Worm (Caenorhabditis elegans) whole organism, L1 larva: ENCODE data around the gene C31H2.4.

Experiments
- C04F5.9 ChIP-seq: sonication (generic microtip); optimal IDR thresholded peaks from 2 replicates; lab custom pipeline; 2016; ENCODE audit warnings: missing genetic modification characterization, missing compliant biosample characterization
- F16B12.6 ChIP-seq: fragments of 150-350 bp; optimal IDR thresholded peaks from 2 replicates; lab custom pipeline; 2014; ENCODE audit warnings: missing biosample characterization, missing genetic modification characterization
- Y116A8C.19 ChIP-seq: sonication (generic microtip); optimal IDR thresholded peaks from 2 replicates; lab custom pipeline; 2016; ENCODE audit warnings: missing compliant biosample characterization, missing genetic modification characterization, borderline replicate concordance
- blmp-1 ChIP-seq: fragments of 150-350 bp; optimal IDR thresholded peaks from 2 replicates; lab custom pipeline; 2014; ENCODE audit warnings: missing biosample characterization, missing genetic modification characterization
- ceh-8 ChIP-seq: fragments of 200-800 bp; sonication (Bioruptor generic); optimal IDR thresholded peaks from 2 replicates; lab custom pipeline; 2018; ENCODE audit warnings: mild to moderate bottlenecking, missing genetic modification characterization, moderate library complexity, missing compliant biosample characterization
- ceh-88 ChIP-seq: fragments of 200-800 bp; sonication (Bioruptor generic); IDR thresholded peaks from 2 replicates; pipeline ENCODE4 v1.3.6; 2022; ENCODE audit warnings: missing genetic modification characterization, missing compliant biosample characterization
- ceh-90 ChIP-seq: sonication (generic microtip); optimal IDR thresholded peaks from 2 replicates; lab custom pipeline; 2016; ENCODE audit warnings: missing genetic modification characterization, missing compliant biosample characterization
- ces-1 ChIP-seq: fragments of 150-350 bp; optimal IDR thresholded peaks from 2 replicates; lab custom pipeline; 2014; ENCODE audit warnings: missing biosample characterization, missing genetic modification reagents, missing genetic modification characterization
- dpl-1 ChIP-seq, 3 experiments: fragments of 150-350 bp in 2 of 3; sonication (generic microtip) in 1 of 3; optimal IDR thresholded peaks; 2 replicates each; lab custom pipeline; 2014 to 2017; ENCODE audit warnings: missing biosample characterization in 3 of 3, missing genetic modification characterization in 3 of 3, missing genetic modification reagents in 3 of 3
- dsc-1 ChIP-seq: sonication (generic microtip); optimal IDR thresholded peaks from 2 replicates; lab custom pipeline; 2016; ENCODE audit warnings: mild to moderate bottlenecking, missing genetic modification characterization, missing compliant biosample characterization
- efl-1 ChIP-seq, 4 experiments: fragments of 150-350 bp; optimal IDR thresholded peaks in 3 of 4; peaks in 1 of 4; 1 replicate in 1 of 4; 2 replicates in 3 of 4; lab custom pipeline; 2014; ENCODE audit warnings: missing biosample characterization in 2 of 4, missing genetic modification characterization in 2 of 4, missing genetic modification reagents in 2 of 4
- efl-3 ChIP-seq: fragments of 200-800 bp; sonication (Bioruptor generic); optimal IDR thresholded peaks from 2 replicates; lab custom pipeline; 2018; ENCODE audit warnings: mild to moderate bottlenecking, missing genetic modification characterization, missing compliant biosample characterization
- egl-13 ChIP-seq: sonication (generic microtip); optimal IDR thresholded peaks from 2 replicates; lab custom pipeline; 2016; ENCODE audit warnings: missing genotype, missing genetic modification reagents, missing genetic modification characterization, missing compliant biosample characterization
- egl-27 ChIP-seq, 2 experiments: fragments of 150-350 bp in 1 of 2; sonication (generic microtip); optimal IDR thresholded peaks; 3 replicates each; lab custom pipeline; 2017 to 2018; ENCODE audit warnings: missing biosample characterization in 2 of 2, missing genetic modification characterization in 2 of 2, missing genetic modification reagents in 2 of 2
- elt-3 ChIP-seq, 6 experiments: fragments of 150-350 bp in 1 of 6; sonication (generic microtip); optimal IDR thresholded peaks; 2 replicates each; lab custom pipeline; 2017 to 2018; ENCODE audit warnings: missing biosample characterization in 6 of 6, missing genetic modification characterization in 6 of 6, inconsistent platforms in 1 of 6
- fkh-4 ChIP-seq: sonication (generic microtip); optimal IDR thresholded peaks from 2 replicates; lab custom pipeline; 2016; ENCODE audit warnings: missing compliant biosample characterization, missing genetic modification characterization, borderline replicate concordance
- fkh-8 ChIP-seq: sonication (generic microtip); optimal IDR thresholded peaks from 2 replicates; lab custom pipeline; 2016; ENCODE audit warnings: mild to moderate bottlenecking, missing genetic modification characterization, missing compliant biosample characterization
- fos-1 ChIP-seq: fragments of 150-350 bp; optimal IDR thresholded peaks from 2 replicates; lab custom pipeline; 2014; ENCODE audit warnings: missing biosample characterization, missing genetic modification characterization
- grh-1 ChIP-seq: fragments of 200-800 bp; sonication (Bioruptor generic); IDR thresholded peaks from 2 replicates; pipeline ENCODE4 v1.3.6; 2022; ENCODE audit warnings: missing genetic modification reagents, missing genetic modification characterization, missing compliant biosample characterization
- hlh-4 ChIP-seq: sonication (generic microtip); optimal IDR thresholded peaks from 2 replicates; lab custom pipeline; 2016; ENCODE audit warnings: mild to moderate bottlenecking, missing genetic modification characterization, missing compliant biosample characterization
- hpl-2 ChIP-seq: fragments of 150-350 bp; optimal IDR thresholded peaks from 2 replicates; lab custom pipeline; 2014; ENCODE audit warnings: missing biosample characterization, missing genetic modification reagents, missing genetic modification characterization
- lin-13 ChIP-seq: fragments of 150-350 bp; optimal IDR thresholded peaks from 2 replicates; lab custom pipeline; 2014; ENCODE audit warnings: missing biosample characterization, missing genetic modification reagents, missing genetic modification characterization
- lin-14 ChIP-seq: fragments of 200-800 bp; sonication (Bioruptor generic); optimal IDR thresholded peaks from 2 replicates; lab custom pipeline; 2018; ENCODE audit warnings: mild to moderate bottlenecking, missing genetic modification characterization, moderate library complexity, missing compliant biosample characterization
- lin-39 ChIP-seq: fragments of 150-350 bp; optimal IDR thresholded peaks from 2 replicates; lab custom pipeline; 2014; ENCODE audit warnings: missing biosample characterization, missing genetic modification reagents, missing genetic modification characterization
- lsy-2 ChIP-seq, 2 experiments: fragments of 150-350 bp; optimal IDR thresholded peaks; 2 replicates each; lab custom pipeline; 2014; ENCODE audit warnings: missing biosample characterization in 2 of 2, missing genetic modification characterization in 2 of 2
- nhr-12 ChIP-seq: sonication (generic microtip); optimal IDR thresholded peaks from 2 replicates; lab custom pipeline; 2017; ENCODE audit warnings: missing biosample characterization, missing genetic modification characterization
- nhr-19 ChIP-seq: fragments of 200-800 bp; sonication (Bioruptor generic); conservative IDR thresholded peaks from 2 replicates; pipeline ENCODE4 v1.3.6; 2022; ENCODE audit warnings: missing genetic modification characterization, missing compliant biosample characterization
- nhr-20 ChIP-seq: sonication (generic microtip); optimal IDR thresholded peaks from 2 replicates; lab custom pipeline; 2016; ENCODE audit warnings: mild to moderate bottlenecking, missing genetic modification characterization, missing compliant biosample characterization
- nhr-47 ChIP-seq: sonication (generic microtip); optimal IDR thresholded peaks from 2 replicates; lab custom pipeline; 2016; ENCODE audit warnings: mild to moderate bottlenecking, missing genetic modification characterization, moderate library complexity, missing compliant biosample characterization
- nhr-71 ChIP-seq: sonication (generic microtip); optimal IDR thresholded peaks from 2 replicates; lab custom pipeline; 2016; ENCODE audit warnings: mild to moderate bottlenecking, missing genetic modification characterization, moderate library complexity, missing compliant biosample characterization
- nhr-84 ChIP-seq: sonication (generic microtip); optimal IDR thresholded peaks from 2 replicates; lab custom pipeline; 2017; ENCODE audit warnings: missing biosample characterization, missing genetic modification characterization
- nhr-85 ChIP-seq: sonication (generic microtip); peaks from one replicate; lab custom pipeline; 2016; ENCODE audit warnings: missing genetic modification characterization, inconsistent platforms, missing compliant biosample characterization
- nhr-90 ChIP-seq: sonication (generic microtip); optimal IDR thresholded peaks from 2 replicates; lab custom pipeline; 2016; ENCODE audit warnings: mild to moderate bottlenecking, missing genetic modification characterization, missing compliant biosample characterization; ENCODE audit not compliant: poor library complexity
- pax-3 ChIP-seq: fragments of 200-800 bp; sonication (Bioruptor generic); optimal IDR thresholded peaks from 2 replicates; lab custom pipeline; 2018; ENCODE audit warnings: mild to moderate bottlenecking, missing genetic modification characterization, moderate library complexity, missing compliant biosample characterization
- rnt-1 ChIP-seq: sonication (generic microtip); optimal IDR thresholded peaks from 2 replicates; lab custom pipeline; 2016; ENCODE audit warnings: mild to moderate bottlenecking, missing genetic modification characterization, moderate library complexity, missing compliant biosample characterization
- snu-23 ChIP-seq: sonication (generic microtip); optimal IDR thresholded peaks from 2 replicates; lab custom pipeline; 2016; ENCODE audit warnings: missing genetic modification characterization, missing compliant biosample characterization
- sox-4 ChIP-seq: sonication (generic microtip); optimal IDR thresholded peaks from 2 replicates; lab custom pipeline; 2016; ENCODE audit warnings: missing genetic modification characterization, missing compliant biosample characterization
- sup-37 ChIP-seq: fragments of 200-800 bp; sonication (Bioruptor generic); optimal IDR thresholded peaks from 2 replicates; lab custom pipeline; 2018; ENCODE audit warnings: mild to moderate bottlenecking, missing genetic modification characterization, missing compliant biosample characterization
- tlp-1 ChIP-seq: fragments of 150-350 bp; optimal IDR thresholded peaks from 2 replicates; lab custom pipeline; 2014; ENCODE audit warnings: missing biosample characterization, missing genetic modification characterization
- unc-130 ChIP-seq: fragments of 150-350 bp; optimal IDR thresholded peaks from 2 replicates; lab custom pipeline; 2017; ENCODE audit warnings: missing biosample characterization, missing genetic modification characterization, inconsistent platforms
- unc-62 ChIP-seq: fragments of 150-350 bp; optimal IDR thresholded peaks from 2 replicates; lab custom pipeline; 2014; ENCODE audit warnings: missing biosample characterization, missing genetic modification reagents, missing genetic modification characterization
- unc-86 ChIP-seq: sonication (generic microtip); optimal IDR thresholded peaks from 2 replicates; lab custom pipeline; 2016; ENCODE audit warnings: missing genetic modification characterization, missing compliant biosample characterization
- unc-98 ChIP-seq: fragments of 200-800 bp; sonication (Bioruptor generic); IDR thresholded peaks from 2 replicates; pipeline ENCODE4 v1.3.6; 2022; ENCODE audit warnings: missing genetic modification characterization, missing compliant biosample characterization
- zag-1 ChIP-seq: fragments of 150-350 bp; optimal IDR thresholded peaks from 2 replicates; lab custom pipeline; 2014; ENCODE audit warnings: missing biosample characterization, missing genetic modification characterization
- ztf-11 ChIP-seq, 2 experiments: sonication (generic microtip); optimal IDR thresholded peaks; 2 replicates each; lab custom pipeline; 2016 to 2017; ENCODE audit warnings: missing genetic modification characterization in 2 of 2, missing biosample characterization in 1 of 2, missing compliant biosample characterization in 1 of 2
- ztf-4 ChIP-seq: fragments of 150-350 bp; optimal IDR thresholded peaks from 2 replicates; lab custom pipeline; 2014; ENCODE audit warnings: missing biosample characterization, missing genetic modification characterization

C31H2.4 gene

ce11 chrX:5124288-5124687 is 35.2 kb downstream of the C31H2.4 start:
- no peak for TF ChIP-seq ceh-8 (GFP tag; lab: Kevin White, UChicago)
- TF ChIP-seq blmp-1 (tag; lab: Kevin White, UChicago) = peak; percentile 9
- TF ChIP-seq, all 84 proteins: peak for 1

DNA sequence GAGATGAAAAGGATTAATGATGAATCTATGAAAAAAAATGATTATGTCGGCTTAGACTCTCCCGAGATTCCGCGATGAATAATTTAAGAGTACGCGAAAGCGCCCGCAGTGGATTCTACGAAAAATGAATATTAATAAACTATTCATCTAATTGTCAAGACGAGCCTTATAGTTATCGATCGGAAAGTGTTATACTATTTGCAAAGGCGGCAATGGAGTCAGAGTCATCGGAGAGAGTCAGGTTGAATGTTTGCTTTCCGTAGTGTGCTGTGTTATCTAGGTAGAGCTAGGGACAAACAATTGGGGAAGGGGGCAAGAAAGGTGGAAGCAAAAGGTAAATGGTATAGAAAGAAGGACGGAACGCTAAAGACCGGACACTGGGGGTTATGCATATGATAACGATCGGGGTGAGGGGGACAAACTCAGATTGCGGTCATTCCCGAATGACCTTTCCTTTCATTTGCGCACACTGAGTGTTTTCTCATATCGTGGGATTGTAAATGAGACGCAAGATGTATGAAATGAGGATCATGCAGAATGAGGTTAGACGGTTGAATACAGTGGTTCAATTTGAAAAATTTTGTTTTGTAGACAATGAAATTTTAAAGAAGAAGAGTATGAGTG is 36.6 kb downstream of the C31H2.4 start:
- peak; percentile 7 for TF ChIP-seq nhr-85 (tag; lab: Kevin White, UChicago)
- no peak for TF ChIP-seq unc-62 (GFP tag; lab: Kevin White, UChicago)
- TF ChIP-seq Y116A8C.19 (tag; lab: Kevin White, UChicago) = no peak
- peak; percentile 40 for TF ChIP-seq nhr-47
- peak; percentile 30 for TF ChIP-seq fkh-8
- peak; percentile 3 for TF ChIP-seq blmp-1 (tag; lab: Kevin White, UChicago)
- peak; percentile 71 for TF ChIP-seq unc-86 (tag; lab: Kevin White, UChicago)
- TF ChIP-seq nhr-19 (GFP tag; lab: Robert Waterston, UW) = no peak
- TF ChIP-seq nhr-71 (tag; lab: Kevin White, UChicago) = peak; percentile 18
- TF ChIP-seq dsc-1 = peak; percentile 87
- peak; percentile 58 for TF ChIP-seq egl-13 (tag; lab: Kevin White, UChicago)
- peak in 1 of 2 experiments; percentile 15 for TF ChIP-seq ztf-11 (tag; optimal IDR thresholded peaks at IDR 0.05; lab: Kevin White, UChicago)
- no peak for TF ChIP-seq efl-1 (optimal IDR thresholded peaks at IDR 0.05; lab: Kevin White, UChicago)
- peak in 1 of 2 experiments; percentile 67 for TF ChIP-seq efl-1 (GFP tag; optimal IDR thresholded peaks at IDR 0.05 in 1 of 2; lab: Kevin White, UChicago)

ce11 chrX:5122369-5122768 is 37.1 kb downstream of the C31H2.4 start:
- TF ChIP-seq unc-130 (tag; lab: Kevin White, UChicago) (peak; percentile 2), blmp-1 (tag; lab: Kevin White, UChicago) (peak; percentile 51), nhr-85 (tag; lab: Kevin White, UChicago) (peak; percentile 73), F16B12.6 (no peak), lin-14 (GFP tag; lab: Kevin White, UChicago) (peak; percentile 13), lsy-2 (tag; optimal IDR thresholded peaks at IDR 0.05; lab: Kevin White, UChicago) (no peak), nhr-84 (tag; lab: Kevin White, UChicago) (no peak), elt-3 (tag; optimal IDR thresholded peaks at IDR 0.05; lab: Kevin White, UChicago) (peak in 1 of 6 experiments; percentile 80)

DNA sequence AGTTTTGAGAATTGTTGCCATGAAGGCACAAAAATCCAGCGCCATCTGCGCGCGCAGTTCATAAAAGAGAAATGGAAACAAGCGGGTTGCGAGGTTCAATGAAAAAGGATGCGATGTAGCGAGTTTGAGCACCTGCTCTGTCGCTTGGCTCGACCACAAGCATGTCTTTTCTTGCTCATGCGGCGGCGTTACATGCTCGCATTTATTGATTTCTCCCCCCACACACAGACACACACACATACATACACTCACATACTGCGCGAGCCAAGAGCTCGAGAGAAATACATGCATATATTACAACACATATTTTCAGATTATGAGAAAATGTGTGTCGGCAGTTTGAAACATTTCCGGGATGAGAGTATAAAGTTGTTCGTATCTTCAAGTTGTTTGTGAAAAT is 37.7 kb downstream of the C31H2.4 start:
- TF ChIP-seq egl-27 (tag; optimal IDR thresholded peaks at IDR 0.05; lab: Kevin White, UChicago) (no peak), nhr-12 (tag; lab: Kevin White, UChicago) (no peak), zag-1 (tag; lab: Kevin White, UChicago) (no peak), unc-98 (GFP tag; lab: Robert Waterston, UW) (no peak), C04F5.9 (tag; lab: Kevin White, UChicago) (no peak), ces-1 (GFP tag; lab: Kevin White, UChicago) (no peak), nhr-84 (tag; lab: Kevin White, UChicago) (no peak), lin-13 (no peak), hlh-4 (tag; lab: Kevin White, UChicago) (no peak), nhr-20 (tag; lab: Kevin White, UChicago) (no peak), ztf-4 (tag; lab: Kevin White, UChicago) (no peak), nhr-90 (tag; lab: Kevin White, UChicago) (no peak), lin-39 (no peak), ceh-88 (GFP tag; lab: Robert Waterston, UW) (no peak), sox-4 (tag; lab: Kevin White, UChicago) (no peak), dpl-1 (GFP tag; optimal IDR thresholded peaks at IDR 0.05; lab: Kevin White, UChicago) (no peak), hpl-2 (GFP tag; lab: Kevin White, UChicago) (no peak), dsc-1 (peak; percentile 36), efl-3 (GFP tag; lab: Kevin White, UChicago) (no peak), ceh-90 (no peak), fos-1 (tag; lab: Kevin White, UChicago) (no peak), fkh-4 (tag; lab: Kevin White, UChicago) (no peak), pax-3 (tag; lab: Kevin White, UChicago) (no peak), sup-37 (no peak), rnt-1 (tag; lab: Kevin White, UChicago) (no peak), tlp-1 (no peak), grh-1 (no peak), nhr-85 (tag; lab: Kevin White, UChicago) (peak; percentile 55), snu-23 (GFP tag; lab: Kevin White, UChicago) (peak; percentile 39)
